Worm (Caenorhabditis elegans): Measurements from ENCODE around the gene str-151.

The str-151 gene

DNA sequence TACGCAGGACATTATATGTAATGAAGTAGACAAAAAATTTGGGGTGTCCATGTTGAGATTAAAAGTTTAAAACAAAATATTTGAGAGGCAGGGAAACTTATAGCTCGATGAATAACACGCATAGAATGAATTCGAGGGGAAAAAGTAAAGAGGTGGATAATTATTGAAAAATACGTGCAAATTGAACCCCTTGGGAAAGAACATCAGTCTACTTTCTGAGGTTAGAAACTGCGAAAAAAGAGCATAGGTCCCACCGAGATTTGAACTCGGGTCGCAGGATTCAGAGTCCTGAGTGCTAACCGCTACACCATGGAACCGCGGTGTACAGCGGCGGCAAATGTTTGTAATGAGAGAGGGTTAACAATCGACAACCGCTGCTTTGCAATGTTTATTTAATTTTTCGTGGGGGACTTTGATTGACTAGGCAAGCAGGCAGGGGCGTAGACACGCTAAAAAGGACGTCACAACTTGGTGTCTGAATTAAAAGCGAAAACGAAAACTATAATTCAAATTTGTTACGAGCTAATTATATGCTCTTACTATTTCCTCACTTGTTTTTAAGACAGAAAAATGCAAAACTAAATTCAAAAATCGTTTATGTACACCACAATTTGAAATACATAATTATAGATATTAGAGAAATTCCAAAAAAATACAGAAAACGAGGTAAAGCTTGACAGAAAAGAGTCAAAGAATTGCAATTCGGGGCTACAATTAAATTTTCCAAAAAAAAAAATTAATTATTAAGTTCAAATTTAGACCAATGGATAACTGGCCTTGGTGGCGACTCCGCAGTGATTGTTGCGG lies 16.2 kb downstream of the str-151 start, which contains the start of gene srh-269 (continued):
- TF ChIP-seq athp-1 (tag; optimal IDR thresholded peaks at IDR 0.05) (peak; percentile 58), snpc-4 (GFP tag; optimal IDR thresholded peaks at IDR 0.05) (peak; percentile 51), snpc-4 (tag; optimal IDR thresholded peaks at IDR 0.05) (peak; percentile 30 to 86 (median 58)), unc-62 (GFP tag; optimal IDR thresholded peaks at IDR 0.05) (no peak), lsl-1 (GFP tag; optimal IDR thresholded peaks at IDR 0.05) (peak; percentile 20), nfya-1 (tag; optimal IDR thresholded peaks at IDR 0.05; ENCODE audit: borderline replicate concordance, insufficient read depth) (no peak), F23B12.7 (tag; optimal IDR thresholded peaks at IDR 0.05; ENCODE audit: insufficient read depth) (no peak), nhr-179 (tag; optimal IDR thresholded peaks at IDR 0.05) (no peak), egrh-3 (GFP tag; IDR thresholded peaks at IDR 0.05) (peak; percentile 32), lin-26 (GFP tag; IDR thresholded peaks at IDR 0.05) (peak; percentile 91)

DNA sequence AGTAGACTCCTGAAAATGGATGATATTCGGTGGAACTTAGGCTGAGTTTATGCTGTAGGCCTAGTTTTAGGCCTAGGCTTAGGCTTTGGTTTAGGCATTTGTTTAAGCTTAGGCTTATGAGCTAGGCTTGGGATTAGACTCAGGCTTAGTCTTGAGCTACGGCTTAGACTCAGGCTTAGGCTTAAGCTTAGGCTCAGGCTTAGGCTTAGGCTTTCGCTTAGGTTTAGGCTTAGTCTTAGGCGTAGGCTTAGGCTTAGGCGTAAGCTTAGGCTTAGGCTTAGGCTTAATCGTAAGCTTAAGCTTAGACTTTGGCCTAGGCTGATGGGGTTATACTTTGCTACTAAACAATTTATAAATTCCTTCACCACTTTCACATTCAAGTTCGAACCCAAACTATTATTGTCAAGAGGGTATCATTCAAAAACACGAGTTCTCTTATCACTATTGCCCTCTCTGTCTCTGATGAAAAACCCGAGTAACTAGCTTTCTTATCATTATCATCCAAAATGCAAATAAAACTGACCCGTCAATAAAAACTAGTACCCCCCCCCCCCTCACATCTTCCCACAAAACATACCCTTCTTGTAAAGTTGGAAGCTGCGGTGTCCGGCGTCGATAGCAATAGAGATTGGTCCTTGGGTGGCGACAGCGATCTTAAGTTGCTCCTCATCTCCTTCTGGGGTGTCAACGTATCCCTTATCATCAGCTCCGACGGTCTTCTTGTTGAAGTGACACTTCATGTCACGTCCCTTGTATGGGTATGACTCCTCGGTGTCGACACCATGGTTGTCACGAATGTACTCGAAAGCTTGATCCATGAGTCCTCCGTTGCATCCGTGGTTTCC lies 17.2 kb downstream of the str-151 start:
- TF ChIP-seq snpc-1.3 (tag; optimal IDR thresholded peaks at IDR 0.05; ENCODE audit: insufficient read depth) (no peak), pha-4 (tag; optimal IDR thresholded peaks at IDR 0.05) (peak; percentile 53), dox-1 (GFP tag; IDR thresholded peaks at IDR 0.05) (no peak), sea-2 (GFP tag; IDR thresholded peaks at IDR 0.05) (no peak), nhr-90 (tag; optimal IDR thresholded peaks at IDR 0.05) (no peak), madf-10 (tag; optimal IDR thresholded peaks at IDR 0.05) (no peak), ztf-6 (GFP tag; IDR thresholded peaks at IDR 0.05) (no peak), B0261.1 (tag; optimal IDR thresholded peaks at IDR 0.05) (no peak), ceh-58 (GFP tag; IDR thresholded peaks at IDR 0.05) (peak; percentile 1; the same call in 1 of the 2 replicates), egl-44 (GFP tag; IDR thresholded peaks at IDR 0.05) (no peak), nfyb-1 (GFP tag; IDR thresholded peaks at IDR 0.05) (no peak), F10E7.11 (tag; optimal IDR thresholded peaks at IDR 0.05) (no peak), ztf-28 (GFP tag; IDR thresholded peaks at IDR 0.05) (no peak), dpl-1 (GFP tag; optimal IDR thresholded peaks at IDR 0.05) (no peak), nhr-120 (GFP tag; IDR thresholded peaks at IDR 0.05) (no peak), cebp-1 (GFP tag; IDR thresholded peaks at IDR 0.05) (no peak), cebp-1 (tag; optimal IDR thresholded peaks at IDR 0.05) (peak; percentile 13), ztf-3 (GFP tag; optimal IDR thresholded peaks at IDR 0.05) (peak; percentile 14), hmg-20 (GFP tag; IDR thresholded peaks at IDR 0.05) (0 out of 2 replicates have a peak, but pooled peaks have one; percentile 12), B0019.2 (GFP tag; conservative IDR thresholded peaks at IDR 0.05) (no peak), snpc-1.1 (tag; optimal IDR thresholded peaks at IDR 0.05; ENCODE audit: insufficient read depth) (no peak), nhr-179 (tag; optimal IDR thresholded peaks at IDR 0.05) (no peak), hlh-12 (tag; optimal IDR thresholded peaks at IDR 0.05) (peak; percentile 13), atf-7 (tag; optimal IDR thresholded peaks at IDR 0.05) (no peak), C06A6.2 (GFP tag; conservative IDR thresholded peaks at IDR 0.05) (no peak), bed-1 (GFP tag; IDR thresholded peaks at IDR 0.05) (no peak), hsf-1 (GFP tag; IDR thresholded peaks at IDR 0.05) (peak; percentile 8; the same call in 1 of the 2 replicates), somi-1 (GFP tag; optimal IDR thresholded peaks at IDR 0.05) (no peak), egl-18 (GFP tag; IDR thresholded peaks at IDR 0.05) (no peak), lir-1 (GFP tag; conservative IDR thresholded peaks at IDR 0.05) (no peak), mes-4 (tag; optimal IDR thresholded peaks at IDR 0.05) (no peak), hmg-1.2 (GFP tag; IDR thresholded peaks at IDR 0.05) (0 out of 2 replicates have a peak, but pooled peaks have one; percentile 8), madf-3 (GFP tag; IDR thresholded peaks at IDR 0.05) (no peak), die-1 (tag; optimal IDR thresholded peaks at IDR 0.05) (no peak), tlf-1 (GFP tag; optimal IDR thresholded peaks at IDR 0.05) (no peak), aptf-3 (GFP tag; IDR thresholded peaks at IDR 0.05) (no peak)
